Fruit fly (Drosophila melanogaster): Measurements from ENCODE around the gene Ptp61F.

- TF ChIP-seq Jarid2 (GFP tag; optimal IDR thresholded peaks at IDR 0.05) (no peak), HHEX (GFP tag; optimal IDR thresholded peaks at IDR 0.05) (no peak), CG11085 (GFP tag; IDR thresholded peaks at IDR 0.05) (no peak), TFAM (GFP tag; optimal IDR thresholded peaks at IDR 0.05) (no peak), CG32772 (GFP tag; IDR thresholded peaks at IDR 0.05) (no peak)
Observed at dm6 chr3L:1471960-1472359, 3.1 kb downstream of the Ptp61F start, which contains the start of gene Naa30B.

Data from whole organism, embryonic.